Worm (Caenorhabditis elegans) whole organism, late embryonic: ENCODE results near the gene F21F8.5.

Experiments used
- C38D4.7 ChIP-seq: fragments of 200-800 bp; sonication (Bioruptor generic); optimal IDR thresholded peaks from 2 replicates; lab custom pipeline; 2018; ENCODE audit warnings: mild to moderate bottlenecking, missing genetic modification characterization, moderate library complexity, missing compliant biosample characterization
- K02D7.2 ChIP-seq: sonication (generic microtip); optimal IDR thresholded peaks from 2 replicates; lab custom pipeline; 2017; ENCODE audit warnings: mild to moderate bottlenecking, missing genetic modification characterization, missing compliant biosample characterization
- ahr-1 ChIP-seq: sonication (generic microtip); optimal IDR thresholded peaks from 2 replicates; lab custom pipeline; 2016; ENCODE audit warnings: missing genetic modification characterization, missing compliant biosample characterization
- ama-1 ChIP-seq: fragments of 150-350 bp; optimal IDR thresholded peaks from 2 replicates; lab custom pipeline; 2014
- ceh-14 ChIP-seq: sonication (generic microtip); optimal IDR thresholded peaks from 2 replicates; lab custom pipeline; 2016; ENCODE audit warnings: missing genotype, missing genetic modification characterization, missing compliant biosample characterization
- ceh-19 ChIP-seq: fragments of 200-800 bp; sonication (Bioruptor generic); optimal IDR thresholded peaks from 2 replicates; lab custom pipeline; 2018; ENCODE audit warnings: mild to moderate bottlenecking, missing genetic modification characterization, missing compliant biosample characterization
- ceh-2 ChIP-seq: sonication (generic microtip); optimal IDR thresholded peaks from 2 replicates; lab custom pipeline; 2016; ENCODE audit warnings: missing genotype, missing genetic modification characterization, missing compliant biosample characterization
- ceh-34 ChIP-seq: sonication (generic microtip); optimal IDR thresholded peaks from 2 replicates; lab custom pipeline; 2016; ENCODE audit warnings: mild to moderate bottlenecking, missing genetic modification characterization, missing compliant biosample characterization
- ceh-45 ChIP-seq: fragments of 200-800 bp; sonication (Bioruptor generic); IDR thresholded peaks from 2 replicates; pipeline ENCODE4 v1.3.6; 2022; ENCODE audit warnings: missing genetic modification reagents, missing genetic modification characterization, missing compliant biosample characterization
- ceh-48 ChIP-seq: sonication (generic microtip); optimal IDR thresholded peaks from 2 replicates; lab custom pipeline; 2016; ENCODE audit warnings: missing genetic modification characterization, inconsistent platforms, missing compliant biosample characterization
- dmd-4 ChIP-seq: sonication (generic microtip); optimal IDR thresholded peaks from 2 replicates; lab custom pipeline; 2016; ENCODE audit warnings: borderline replicate concordance, missing genetic modification characterization, missing compliant biosample characterization
- elt-2 ChIP-seq: sonication (generic microtip); optimal IDR thresholded peaks from 2 replicates; lab custom pipeline; 2016; ENCODE audit warnings: missing genetic modification reagents, missing genetic modification characterization, missing compliant biosample characterization
- elt-4 ChIP-seq: sonication (generic microtip); optimal IDR thresholded peaks from 2 replicates; lab custom pipeline; 2016; ENCODE audit warnings: missing genetic modification characterization, missing compliant biosample characterization
- eyg-1 ChIP-seq: sonication (generic microtip); optimal IDR thresholded peaks from 2 replicates; lab custom pipeline; 2016; ENCODE audit warnings: missing genotype, missing genetic modification characterization, missing compliant biosample characterization
- gmeb-2 ChIP-seq: sonication (generic microtip); optimal IDR thresholded peaks from 2 replicates; lab custom pipeline; 2016; ENCODE audit warnings: missing genetic modification characterization, inconsistent platforms, missing compliant biosample characterization
- hlh-13 ChIP-seq: fragments of 200-800 bp; sonication (Bioruptor generic); optimal IDR thresholded peaks from 2 replicates; lab custom pipeline; 2018; ENCODE audit warnings: mild to moderate bottlenecking, missing genetic modification characterization, missing compliant biosample characterization
- hlh-15 ChIP-seq: sonication (generic microtip); optimal IDR thresholded peaks from 2 replicates; lab custom pipeline; 2016; ENCODE audit warnings: missing genetic modification characterization, missing compliant biosample characterization
- lin-11 ChIP-seq: fragments of 200-800 bp; sonication (Bioruptor generic); optimal IDR thresholded peaks from 2 replicates; lab custom pipeline; 2018; ENCODE audit warnings: mild to moderate bottlenecking, missing genetic modification characterization, missing compliant biosample characterization
- mec-3 ChIP-seq: sonication (generic microtip); optimal IDR thresholded peaks from 2 replicates; lab custom pipeline; 2016; ENCODE audit warnings: borderline replicate concordance, missing genetic modification characterization, missing compliant biosample characterization
- pag-3 ChIP-seq: sonication (generic microtip); optimal IDR thresholded peaks from 2 replicates; lab custom pipeline; 2016; ENCODE audit warnings: missing compliant biosample characterization, missing genetic modification characterization, borderline replicate concordance
- pha-2 ChIP-seq: sonication (generic microtip); optimal IDR thresholded peaks from 2 replicates; lab custom pipeline; 2017; ENCODE audit warnings: mild to moderate bottlenecking, missing genetic modification characterization, missing compliant biosample characterization
- pqm-1 ChIP-seq: sonication (generic microtip); optimal IDR thresholded peaks from 2 replicates; lab custom pipeline; 2016; ENCODE audit warnings: missing genetic modification characterization, missing compliant biosample characterization
- sdc-2 ChIP-seq: sonication (generic microtip); optimal IDR thresholded peaks from 2 replicates; lab custom pipeline; 2016; ENCODE audit warnings: missing genotype, missing genetic modification characterization, missing compliant biosample characterization
- sox-4 ChIP-seq: sonication (generic microtip); optimal IDR thresholded peaks from 2 replicates; lab custom pipeline; 2017; ENCODE audit warnings: mild to moderate bottlenecking, missing genetic modification characterization, inconsistent platforms, missing compliant biosample characterization
- tbx-7 ChIP-seq: sonication (generic microtip); optimal IDR thresholded peaks from 2 replicates; lab custom pipeline; 2016; ENCODE audit warnings: missing genotype, missing genetic modification characterization, missing compliant biosample characterization
- unc-42 ChIP-seq: sonication (generic microtip); optimal IDR thresholded peaks from 2 replicates; lab custom pipeline; 2016; ENCODE audit warnings: missing genotype, missing genetic modification characterization, missing compliant biosample characterization
- zip-5 ChIP-seq: sonication (generic microtip); optimal IDR thresholded peaks from 2 replicates; lab custom pipeline; 2016; ENCODE audit warnings: missing genetic modification characterization, missing compliant biosample characterization

The F21F8.5 gene

ce11 chrV:8302522-8302921, 36.4 kb upstream of the F21F8.5 start, which contains the start of gene sel-9:
Gene sel-9, minus strand, starts transcription at chrV:8302580.
- TF ChIP-seq elt-2 (tag; lab: Kevin White, UChicago) (peak; percentile 6), unc-42 (tag; lab: Kevin White, UChicago) (no peak), ceh-14 (no peak), gmeb-2 (tag; lab: Kevin White, UChicago) (no peak)
- TF ChIP-seq, all 69 proteins: peak for 1

- no peak for TF ChIP-seq hlh-13
- peak; percentile 19 for TF ChIP-seq ama-1 (lab: Kevin White, UChicago)
- no peak for TF ChIP-seq eyg-1 (tag; lab: Kevin White, UChicago)
- TF ChIP-seq pag-3 (tag; lab: Kevin White, UChicago), result no peak
- no peak for TF ChIP-seq hlh-15
- TF ChIP-seq ceh-48 (tag; lab: Kevin White, UChicago), result peak; percentile 52
- TF ChIP-seq, all 69 proteins: peak for 2
Measured at ce11 chrV:8300935-8301535, 34.9 kb upstream of the F21F8.5 start, which contains the start of gene W02D7.6. Gene W02D7.6, minus strand, starts transcription at chrV:8301507.

- TF ChIP-seq tbx-7, result no peak
Measured at ce11 chrV:8299191-8299854, 33.2 kb upstream of the F21F8.5 start, which contains the start of gene W02D7.5. Gene W02D7.5, minus strand, starts transcription at chrV:8299241.

ce11 chrV:8297504-8297903, 31.4 kb upstream of the F21F8.5 start, which contains the start of gene W02D7.4:
Gene W02D7.4, minus strand, starts transcription at chrV:8297604.
- no peak for TF ChIP-seq mec-3 (tag; lab: Kevin White, UChicago)
- TF ChIP-seq ceh-19 (GFP tag; lab: Kevin White, UChicago), result no peak
- no peak for TF ChIP-seq K02D7.2 (tag; lab: Kevin White, UChicago)
- TF ChIP-seq sox-4 (tag; lab: Kevin White, UChicago), result no peak
- TF ChIP-seq zip-5, result no peak
- no peak for TF ChIP-seq lin-11
- TF ChIP-seq pqm-1 (tag; lab: Kevin White, UChicago), result no peak
- TF ChIP-seq elt-4 (tag; lab: Kevin White, UChicago), result no peak
- no peak for TF ChIP-seq ceh-34 (tag; lab: Kevin White, UChicago)
- TF ChIP-seq sdc-2 (tag; lab: Kevin White, UChicago), result no peak
- no peak for TF ChIP-seq C38D4.7 (GFP tag; lab: Kevin White, UChicago)
- TF ChIP-seq ceh-45 (GFP tag; lab: Robert Waterston, UW), result no peak
- TF ChIP-seq dmd-4 (tag; lab: Kevin White, UChicago), result no peak

- TF ChIP-seq ahr-1 (tag; lab: Kevin White, UChicago), result no peak
Measured at ce11 chrV:8295866-8296265, 29.7 kb upstream of the F21F8.5 start, which contains the start of gene smex-1. Gene smex-1, minus strand, starts transcription at chrV:8295966.

ce11 chrV:8291764-8292163, 25.6 kb upstream of the F21F8.5 start, which contains the start of gene srg-33:
Gene srg-33, plus strand, starts transcription at chrV:8292064.
- TF ChIP-seq ama-1 (lab: Kevin White, UChicago) (no peak), pha-2 (no peak), tbx-7 (no peak), ceh-2 (tag; lab: Kevin White, UChicago) (no peak), pag-3 (tag; lab: Kevin White, UChicago) (no peak), zip-5 (no peak), sox-4 (tag; lab: Kevin White, UChicago) (no peak)
